Worm (Caenorhabditis elegans) whole organism, young adult: ENCODE results near the gene C46C11.3.

ENCODE experiments used
- B0019.2 ChIP-seq: fragments of 200-800 bp; sonication (Bioruptor generic); conservative IDR thresholded peaks from 2 replicates; pipeline ENCODE4 v1.3.6; 2022; ENCODE audit warnings: missing genetic modification reagents, missing genetic modification characterization, missing compliant biosample characterization
- B0035.1 ChIP-seq: sonication (generic microtip); optimal IDR thresholded peaks from 2 replicates; lab custom pipeline; 2016; ENCODE audit warnings: missing genetic modification characterization, mild to moderate bottlenecking, missing compliant biosample characterization, missing genotype, missing genetic modification reagents
- C17E4.6 ChIP-seq: fragments of 200-800 bp; sonication (Bioruptor generic); IDR thresholded peaks from 2 replicates; pipeline ENCODE4 v1.3.6; 2022; ENCODE audit warnings: missing genetic modification reagents, missing genetic modification characterization, missing compliant biosample characterization
- F10E7.11 ChIP-seq: sonication (generic microtip); optimal IDR thresholded peaks from 2 replicates; lab custom pipeline; 2017; ENCODE audit warnings: mild to moderate bottlenecking, missing genetic modification characterization, moderate library complexity, missing compliant biosample characterization
- F22D6.2 ChIP-seq: sonication (generic microtip); optimal IDR thresholded peaks from 2 replicates; lab custom pipeline; 2016; ENCODE audit warnings: mild to moderate bottlenecking, missing genetic modification characterization, missing compliant biosample characterization
- F49E8.2 ChIP-seq: sonication (generic microtip); optimal IDR thresholded peaks from 3 replicates; lab custom pipeline; 2017; ENCODE audit warnings: missing genetic modification characterization, mild to moderate bottlenecking, missing compliant biosample characterization, antibody characterized with exemption, moderate library complexity; ENCODE audit not compliant: insufficient read depth
- F55B11.4 ChIP-seq: sonication (generic microtip); optimal IDR thresholded peaks from 2 replicates; lab custom pipeline; 2016; ENCODE audit warnings: missing compliant biosample characterization, missing genetic modification characterization, borderline replicate concordance; ENCODE audit not compliant: insufficient read depth
- Y53G8AR.9 ChIP-seq: fragments of 200-800 bp; sonication (Bioruptor generic); conservative IDR thresholded peaks from 2 replicates; pipeline ENCODE4 v1.3.6; 2022; ENCODE audit warnings: missing genetic modification reagents, missing genetic modification characterization, missing compliant biosample characterization
- bed-2 ChIP-seq: fragments of 200-800 bp; sonication (Bioruptor generic); IDR thresholded peaks from 2 replicates; pipeline ENCODE4 v1.3.6; 2022; ENCODE audit warnings: missing genetic modification reagents, missing genetic modification characterization, missing compliant biosample characterization
- cebp-2 ChIP-seq: fragments of 200-800 bp; sonication (Bioruptor generic); IDR thresholded peaks from 2 replicates; pipeline ENCODE4 v1.3.6; 2022; ENCODE audit warnings: missing genetic modification characterization, missing compliant biosample characterization
- ceh-100 ChIP-seq: fragments of 200-800 bp; sonication (Bioruptor generic); IDR thresholded peaks from 2 replicates; pipeline ENCODE4 v1.3.6; 2022; ENCODE audit warnings: missing genetic modification reagents, missing genetic modification characterization, missing compliant biosample characterization
- ceh-40 ChIP-seq: fragments of 200-800 bp; sonication (Bioruptor generic); IDR thresholded peaks from 2 replicates; pipeline ENCODE4 v1.3.6; 2022; ENCODE audit warnings: missing genetic modification characterization, missing compliant biosample characterization
- ceh-58 ChIP-seq: fragments of 200-800 bp; sonication (Bioruptor generic); IDR thresholded peaks from 2 replicates; pipeline ENCODE4 v1.3.6; 2022; ENCODE audit warnings: missing genetic modification characterization, missing compliant biosample characterization
- ceh-79 ChIP-seq: sonication (generic microtip); optimal IDR thresholded peaks from 2 replicates; lab custom pipeline; 2017; ENCODE audit warnings: mild to moderate bottlenecking, missing genetic modification characterization, missing compliant biosample characterization
- dox-1 ChIP-seq: fragments of 200-800 bp; sonication (Bioruptor generic); IDR thresholded peaks from 2 replicates; pipeline ENCODE4 v1.3.6; 2022; ENCODE audit warnings: missing genetic modification reagents, missing genetic modification characterization, missing compliant biosample characterization
- efl-1 ChIP-seq: fragments of 150-350 bp; optimal IDR thresholded peaks from 2 replicates; lab custom pipeline; 2014; ENCODE audit warnings: missing biosample characterization, missing genetic modification reagents, missing genetic modification characterization
- egl-44 ChIP-seq: fragments of 200-800 bp; sonication (Bioruptor generic); IDR thresholded peaks from 2 replicates; pipeline ENCODE4 v1.3.6; 2022; ENCODE audit warnings: missing genetic modification reagents, missing genetic modification characterization, missing compliant biosample characterization
- egrh-3 ChIP-seq: fragments of 200-800 bp; sonication (Bioruptor generic); IDR thresholded peaks from 2 replicates; pipeline ENCODE4 v1.3.6; 2022; ENCODE audit warnings: missing genetic modification reagents, missing genetic modification characterization, missing compliant biosample characterization
- ekl-4 ChIP-seq: fragments of 200-800 bp; sonication (Bioruptor generic); IDR thresholded peaks from 2 replicates; pipeline ENCODE4 v1.3.6; 2022; ENCODE audit warnings: missing genetic modification reagents, missing genetic modification characterization, missing compliant biosample characterization
- ets-4 ChIP-seq: fragments of 200-800 bp; sonication (Bioruptor generic); optimal IDR thresholded peaks from 2 replicates; lab custom pipeline; 2018; ENCODE audit warnings: mild to moderate bottlenecking, missing genetic modification characterization, missing compliant biosample characterization
- fkh-3 ChIP-seq: sonication (generic microtip); optimal IDR thresholded peaks from 2 replicates; lab custom pipeline; 2016; ENCODE audit warnings: mild to moderate bottlenecking, missing genetic modification characterization, missing compliant biosample characterization
- hmg-20 ChIP-seq: fragments of 200-800 bp; sonication (Bioruptor generic); IDR thresholded peaks from 2 replicates; pipeline ENCODE4 v1.3.6; 2022; ENCODE audit warnings: missing genetic modification reagents, missing genetic modification characterization, missing compliant biosample characterization
- hrde-1 ChIP-seq: sonication (generic microtip); optimal IDR thresholded peaks from 2 replicates; lab custom pipeline; 2016; ENCODE audit warnings: missing genetic modification characterization, mild to moderate bottlenecking, missing compliant biosample characterization, moderate library complexity, missing genotype, missing genetic modification reagents, borderline replicate concordance
- hsf-1 ChIP-seq: fragments of 200-800 bp; sonication (Bioruptor generic); IDR thresholded peaks from 2 replicates; pipeline ENCODE4 v1.3.6; 2022; ENCODE audit warnings: missing genetic modification reagents, missing genetic modification characterization, missing compliant biosample characterization
- lin-35 ChIP-seq, 3 experiments: fragments of 150-350 bp in 2 of 3; sonication (generic microtip) in 1 of 3; optimal IDR thresholded peaks; 2 replicates each; lab custom pipeline; 2014 to 2018; ENCODE audit warnings: missing biosample characterization in 3 of 3, missing genetic modification characterization in 3 of 3, missing genetic modification reagents in 3 of 3
- lin-54 ChIP-seq: fragments of 200-800 bp; sonication (Bioruptor generic); optimal IDR thresholded peaks from 2 replicates; lab custom pipeline; 2018; ENCODE audit warnings: mild to moderate bottlenecking, missing genetic modification characterization, missing compliant biosample characterization
- lsl-1 ChIP-seq: fragments of 200-800 bp; sonication (Bioruptor generic); optimal IDR thresholded peaks from 2 replicates; lab custom pipeline; 2018; ENCODE audit warnings: mild to moderate bottlenecking, missing genetic modification characterization, moderate library complexity, missing compliant biosample characterization
- madf-3 ChIP-seq: fragments of 200-800 bp; sonication (Bioruptor generic); IDR thresholded peaks from 2 replicates; pipeline ENCODE4 v1.3.6; 2022; ENCODE audit warnings: missing genetic modification reagents, missing genetic modification characterization, missing compliant biosample characterization
- madf-8 ChIP-seq: fragments of 200-800 bp; sonication (Bioruptor generic); conservative IDR thresholded peaks from 2 replicates; pipeline ENCODE4 v1.3.6; 2022; ENCODE audit warnings: missing genetic modification reagents, missing genetic modification characterization, missing compliant biosample characterization
- mcd-1 ChIP-seq: fragments of 200-800 bp; sonication (Bioruptor generic); IDR thresholded peaks from 2 replicates; pipeline ENCODE4 v1.3.6; 2022; ENCODE audit warnings: missing genetic modification reagents, missing genetic modification characterization, missing compliant biosample characterization
- nfya-1 ChIP-seq: sonication (generic microtip); optimal IDR thresholded peaks from 2 replicates; lab custom pipeline; 2017; ENCODE audit warnings: antibody characterized with exemption, missing compliant biosample characterization, missing genetic modification characterization, borderline replicate concordance; ENCODE audit not compliant: insufficient read depth
- nfya-2 ChIP-seq: fragments of 200-800 bp; sonication (Bioruptor generic); IDR thresholded peaks from 2 replicates; pipeline ENCODE4 v1.3.6; 2022; ENCODE audit warnings: missing genetic modification reagents, missing genetic modification characterization, missing compliant biosample characterization
- nhr-179 ChIP-seq: sonication (generic microtip); optimal IDR thresholded peaks from 2 replicates; lab custom pipeline; 2016; ENCODE audit warnings: mild to moderate bottlenecking, missing genetic modification characterization, missing compliant biosample characterization
- nhr-90 ChIP-seq: sonication (generic microtip); optimal IDR thresholded peaks from 2 replicates; lab custom pipeline; 2016; ENCODE audit warnings: missing genotype, mild to moderate bottlenecking, missing genetic modification characterization, missing compliant biosample characterization
- pha-4 ChIP-seq: fragments of 150-350 bp; sonication (generic microtip); optimal IDR thresholded peaks from 2 replicates; lab custom pipeline; 2014; ENCODE audit warnings: missing biosample characterization, missing genetic modification reagents, missing genetic modification characterization
- rpc-1 ChIP-seq, 2 experiments: fragments of 150-350 bp in 1 of 2; sonication (generic microtip) in 1 of 2; optimal IDR thresholded peaks; 2 replicates each; lab custom pipeline; 2014 to 2018; ENCODE audit warnings: missing biosample characterization in 1 of 2, missing genetic modification characterization in 1 of 2, missing genetic modification reagents in 1 of 2, missing genotype in 1 of 2
- sea-2 ChIP-seq: fragments of 200-800 bp; sonication (Bioruptor generic); IDR thresholded peaks from 2 replicates; pipeline ENCODE4 v1.3.6; 2022; ENCODE audit warnings: missing genetic modification characterization, missing compliant biosample characterization
- tbp1 ChIP-seq: fragments of 200-800 bp; sonication (Bioruptor generic); optimal IDR thresholded peaks from 2 replicates; lab custom pipeline; 2018; ENCODE audit warnings: mild to moderate bottlenecking, missing genetic modification characterization, missing compliant biosample characterization
- tlf-1 ChIP-seq: fragments of 200-800 bp; sonication (Bioruptor generic); optimal IDR thresholded peaks from 2 replicates; lab custom pipeline; 2018; ENCODE audit warnings: mild to moderate bottlenecking, missing genetic modification characterization, missing compliant biosample characterization
- ztf-18 ChIP-seq: sonication (generic microtip); optimal IDR thresholded peaks from 2 replicates; lab custom pipeline; 2016; ENCODE audit warnings: missing genotype, mild to moderate bottlenecking, missing genetic modification characterization, missing compliant biosample characterization
- ztf-26 ChIP-seq: sonication (generic microtip); optimal IDR thresholded peaks from 2 replicates; lab custom pipeline; 2017; ENCODE audit warnings: missing genetic modification characterization, missing compliant biosample characterization
- ztf-28 ChIP-seq: fragments of 200-800 bp; sonication (Bioruptor generic); IDR thresholded peaks from 2 replicates; pipeline ENCODE4 v1.3.6; 2022; ENCODE audit warnings: missing genetic modification reagents, missing genetic modification characterization, missing compliant biosample characterization

The C46C11.3 gene

ce11 chrX:4599526-4599925 is 22.6 kb upstream of the C46C11.3 start:
- no peak for TF ChIP-seq cebp-2

- TF ChIP-seq fkh-3 (tag; lab: Kevin White, UChicago), result no peak
- TF ChIP-seq B0035.1 (tag; lab: Kevin White, UChicago), result no peak
- TF ChIP-seq ceh-58 (GFP tag; lab: Robert Waterston, UW), result no peak
- TF ChIP-seq lsl-1, result no peak
- TF ChIP-seq ztf-28, result no peak
- no peak for TF ChIP-seq hmg-20 (GFP tag; lab: Robert Waterston, UW)
- TF ChIP-seq hrde-1 (tag; lab: Kevin White, UChicago), result no peak
- no peak for TF ChIP-seq pha-4 (tag; lab: Kevin White, UChicago)
- no peak for TF ChIP-seq egl-44 (GFP tag; lab: Robert Waterston, UW)
- no peak for TF ChIP-seq mcd-1
- TF ChIP-seq ekl-4 (GFP tag; lab: Robert Waterston, UW), result no peak
- TF ChIP-seq ceh-40 (GFP tag; lab: Robert Waterston, UW), result no peak
- TF ChIP-seq madf-3, result no peak
- TF ChIP-seq nhr-179 (tag; lab: Kevin White, UChicago), result no peak
- no peak for TF ChIP-seq sea-2 (GFP tag; lab: Robert Waterston, UW)
- TF ChIP-seq madf-8 (GFP tag; lab: Robert Waterston, UW), result no peak
These were observed 21.1 kb upstream of the C46C11.3 start for ce11 chrX:4600987-4601386.

DNA sequence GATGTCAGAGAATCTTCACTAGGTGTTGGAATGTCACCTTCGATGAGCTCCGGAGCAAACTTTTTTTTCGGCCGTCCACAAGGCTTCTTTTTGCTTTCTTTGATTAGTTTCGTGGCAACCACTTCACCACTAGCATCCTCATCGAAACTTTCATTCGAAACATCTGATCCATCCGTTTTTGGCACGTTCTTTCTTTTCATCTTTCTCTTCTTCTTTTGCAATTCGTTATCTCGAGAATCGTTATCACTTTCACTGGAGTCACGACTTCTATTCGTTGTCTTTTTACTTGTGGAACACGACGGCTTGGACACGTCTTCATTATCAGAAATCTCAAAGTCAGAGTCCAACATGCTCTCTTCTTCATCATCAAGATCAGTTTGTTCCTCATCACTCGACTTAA is 17.9 kb upstream of the C46C11.3 start:
- TF ChIP-seq ceh-58 (GFP tag; lab: Robert Waterston, UW), result no peak
- TF ChIP-seq egrh-3, result no peak
- TF ChIP-seq B0019.2 (GFP tag; lab: Robert Waterston, UW), result no peak
- no peak for TF ChIP-seq C17E4.6
- no peak for TF ChIP-seq F49E8.2 (tag; lab: Kevin White, UChicago)
- no peak for TF ChIP-seq tlf-1 (GFP tag; lab: Kevin White, UChicago)
- no peak for TF ChIP-seq ceh-79 (tag; lab: Kevin White, UChicago)
- no peak for TF ChIP-seq sea-2 (GFP tag; lab: Robert Waterston, UW)
- TF ChIP-seq rpc-1 (optimal IDR thresholded peaks at IDR 0.05; lab: Kevin White, UChicago), result no peak
- TF ChIP-seq rpc-1 (tag; optimal IDR thresholded peaks at IDR 0.05; lab: Kevin White, UChicago), result no peak
- no peak for TF ChIP-seq ztf-26 (tag; lab: Kevin White, UChicago)
- no peak for TF ChIP-seq Y53G8AR.9 (GFP tag; lab: Robert Waterston, UW)
- no peak for TF ChIP-seq dox-1 (GFP tag; lab: Robert Waterston, UW)

- TF ChIP-seq F22D6.2 (tag; lab: Kevin White, UChicago) (no peak), ceh-100 (GFP tag; lab: Robert Waterston, UW) (no peak), hsf-1 (GFP tag; lab: Robert Waterston, UW) (no peak), mcd-1 (no peak), nfya-2 (no peak), lin-35 (GFP tag; optimal IDR thresholded peaks at IDR 0.05; lab: Kevin White, UChicago) (no peak), F10E7.11 (no peak), F55B11.4 (tag; lab: Kevin White, UChicago) (no peak), nfya-1 (tag; lab: Kevin White, UChicago) (no peak), ceh-58 (GFP tag; lab: Robert Waterston, UW) (no peak), ets-4 (GFP tag; lab: Kevin White, UChicago) (no peak), efl-1 (no peak), tlf-1 (GFP tag; lab: Kevin White, UChicago) (no peak), ztf-18 (no peak), nhr-179 (tag; lab: Kevin White, UChicago) (no peak), nhr-90 (tag; lab: Kevin White, UChicago) (no peak), bed-2 (GFP tag; lab: Robert Waterston, UW) (no peak), tbp1 (GFP tag; lab: Kevin White, UChicago) (no peak), lin-54 (GFP tag; lab: Kevin White, UChicago) (no peak)
These were observed 16.3 kb upstream of the C46C11.3 start, which contains the start of gene spat-3 for ce11 chrX:4605828-4606227. spat-3 (minus strand) TSS chrX:4605928.
